Worm (Caenorhabditis elegans) whole organism, L3 larva: ENCODE measurements around the gene C17H11.6.
A peak's percentile ranks its signal among the peaks of the same experiment; 100 is the strongest.

Source experiments
- R02D3.7 ChIP-seq: fragments of 150-350 bp; optimal IDR thresholded peaks from 2 replicates; lab custom pipeline; 2014; ENCODE audit warnings: missing biosample characterization, missing genetic modification characterization
- aly-2 ChIP-seq: fragments of 150-350 bp; optimal IDR thresholded peaks from 2 replicates; lab custom pipeline; 2014; ENCODE audit warnings: missing biosample characterization, missing genetic modification characterization
- ama-1 ChIP-seq: fragments of 150-350 bp; optimal IDR thresholded peaks from 2 replicates; lab custom pipeline; 2018
- ceh-16 ChIP-seq: sonication (generic microtip); optimal IDR thresholded peaks from 2 replicates; lab custom pipeline; 2017; ENCODE audit warnings: missing biosample characterization, missing genetic modification characterization
- ceh-28 ChIP-seq: fragments of 150-350 bp; optimal IDR thresholded peaks from 2 replicates; lab custom pipeline; 2014; ENCODE audit warnings: missing biosample characterization, missing genetic modification reagents, missing genetic modification characterization
- daf-12 ChIP-seq: fragments of 150-350 bp; optimal IDR thresholded peaks from 2 replicates; lab custom pipeline; 2014; ENCODE audit warnings: missing biosample characterization, missing genetic modification reagents, missing genetic modification characterization
- egl-5 ChIP-seq: fragments of 150-350 bp; optimal IDR thresholded peaks from 2 replicates; lab custom pipeline; 2017; ENCODE audit warnings: missing biosample characterization, missing genetic modification reagents, missing genetic modification characterization, inconsistent platforms
- elt-1 ChIP-seq: fragments of 150-350 bp; optimal IDR thresholded peaks from 2 replicates; lab custom pipeline; 2014; ENCODE audit warnings: missing biosample characterization, missing genetic modification characterization
- elt-2 ChIP-seq: sonication (generic microtip); optimal IDR thresholded peaks from 2 replicates; lab custom pipeline; 2016; ENCODE audit warnings: missing genetic modification reagents, mild to moderate bottlenecking, missing genetic modification characterization, missing compliant biosample characterization
- elt-3 ChIP-seq, 3 experiments: fragments of 150-350 bp in 1 of 3; sonication (generic microtip) in 2 of 3; optimal IDR thresholded peaks; 2 replicates in 2 of 3; 4 replicates in 1 of 3; lab custom pipeline; 2014 to 2017; ENCODE audit warnings: missing biosample characterization in 3 of 3, missing genetic modification characterization in 3 of 3
- eor-1 ChIP-seq, 2 experiments: fragments of 150-350 bp; optimal IDR thresholded peaks; 2 replicates each; lab custom pipeline; 2014 to 2018; ENCODE audit warnings: missing biosample characterization in 2 of 2, missing genetic modification characterization in 2 of 2
- fkh-2 ChIP-seq: fragments of 150-350 bp; optimal IDR thresholded peaks from 2 replicates; lab custom pipeline; 2014; ENCODE audit warnings: missing biosample characterization, missing genetic modification reagents, missing genetic modification characterization
- fos-1 ChIP-seq: fragments of 150-350 bp; optimal IDR thresholded peaks from 2 replicates; lab custom pipeline; 2014; ENCODE audit warnings: missing biosample characterization, missing genetic modification characterization
- hmg-11 ChIP-seq: sonication (generic microtip); optimal IDR thresholded peaks from 2 replicates; lab custom pipeline; 2016; ENCODE audit warnings: missing genetic modification characterization, missing compliant biosample characterization
- jun-1 ChIP-seq: fragments of 150-350 bp; optimal IDR thresholded peaks from 2 replicates; lab custom pipeline; 2014; ENCODE audit warnings: missing biosample characterization, missing genetic modification reagents, missing genetic modification characterization
- lin-15B ChIP-seq: fragments of 150-350 bp; optimal IDR thresholded peaks from 2 replicates; lab custom pipeline; 2014; ENCODE audit warnings: missing biosample characterization, missing genetic modification characterization
- lin-39 ChIP-seq: fragments of 150-350 bp; optimal IDR thresholded peaks from 2 replicates; lab custom pipeline; 2018; ENCODE audit warnings: missing biosample characterization, missing genetic modification reagents, missing genetic modification characterization
- lsy-12 ChIP-seq: sonication (generic microtip); optimal IDR thresholded peaks from 2 replicates; lab custom pipeline; 2016; ENCODE audit warnings: mild to moderate bottlenecking, missing genetic modification characterization, missing compliant biosample characterization
- mml-1 ChIP-seq: fragments of 150-350 bp; sonication (generic microtip); optimal IDR thresholded peaks from 3 replicates; lab custom pipeline; 2014; ENCODE audit warnings: missing biosample characterization, missing genetic modification characterization
- nfya-1 ChIP-seq: sonication (generic microtip); optimal IDR thresholded peaks from 2 replicates; lab custom pipeline; 2017; ENCODE audit warnings: missing genetic modification characterization, mild to moderate bottlenecking, missing compliant biosample characterization, antibody characterized with exemption, moderate library complexity; ENCODE audit not compliant: insufficient read depth
- nhr-12 ChIP-seq: fragments of 150-350 bp; optimal IDR thresholded peaks from 2 replicates; lab custom pipeline; 2014; ENCODE audit warnings: missing biosample characterization, missing genetic modification characterization
- nhr-23 ChIP-seq: fragments of 150-350 bp; optimal IDR thresholded peaks from 2 replicates; lab custom pipeline; 2014; ENCODE audit warnings: missing biosample characterization, missing genetic modification reagents, missing genetic modification characterization
- nhr-237 ChIP-seq: fragments of 150-350 bp; optimal IDR thresholded peaks from 2 replicates; lab custom pipeline; 2014; ENCODE audit warnings: missing biosample characterization, missing genetic modification characterization
- nhr-25 ChIP-seq: sonication (generic microtip); optimal IDR thresholded peaks from 2 replicates; lab custom pipeline; 2017; ENCODE audit warnings: missing biosample characterization, missing genetic modification characterization
- nhr-28 ChIP-seq: fragments of 150-350 bp; optimal IDR thresholded peaks from 2 replicates; lab custom pipeline; 2014; ENCODE audit warnings: missing biosample characterization, missing genetic modification characterization
- nhr-43 ChIP-seq: sonication (generic microtip); optimal IDR thresholded peaks from 2 replicates; lab custom pipeline; 2016; ENCODE audit warnings: mild to moderate bottlenecking, missing genetic modification characterization, missing compliant biosample characterization; ENCODE audit not compliant: poor library complexity, severe bottlenecking
- nhr-76 ChIP-seq: fragments of 150-350 bp; sonication (generic microtip); optimal IDR thresholded peaks from 5 replicates; lab custom pipeline; 2014; ENCODE audit warnings: missing biosample characterization, missing genetic modification characterization
- nhr-77 ChIP-seq: fragments of 150-350 bp; optimal IDR thresholded peaks from 2 replicates; lab custom pipeline; 2014; ENCODE audit warnings: missing biosample characterization, missing genetic modification characterization
- pha-4 ChIP-seq: fragments of 150-350 bp; optimal IDR thresholded peaks from 2 replicates; lab custom pipeline; 2014; ENCODE audit warnings: missing biosample characterization, missing genetic modification reagents, missing genetic modification characterization
- pqm-1 ChIP-seq: fragments of 150-350 bp; optimal IDR thresholded peaks from 2 replicates; lab custom pipeline; 2017; ENCODE audit warnings: missing biosample characterization, missing genetic modification characterization, inconsistent platforms
- skn-1 ChIP-seq: fragments of 150-350 bp; optimal IDR thresholded peaks from 2 replicates; lab custom pipeline; 2014; ENCODE audit warnings: missing biosample characterization, missing genetic modification characterization
- tbx-2 ChIP-seq: sonication (generic microtip); optimal IDR thresholded peaks from 2 replicates; lab custom pipeline; 2016; ENCODE audit warnings: mild to moderate bottlenecking, missing genetic modification characterization, missing compliant biosample characterization
- unc-62 ChIP-seq: fragments of 150-350 bp; sonication (generic microtip); optimal IDR thresholded peaks from 4 replicates; lab custom pipeline; 2014; ENCODE audit warnings: missing biosample characterization, missing genetic modification reagents, missing genetic modification characterization
- zag-1 ChIP-seq: fragments of 150-350 bp; optimal IDR thresholded peaks from 2 replicates; lab custom pipeline; 2014; ENCODE audit warnings: missing biosample characterization, missing genetic modification characterization

The C17H11.6 gene

DNA sequence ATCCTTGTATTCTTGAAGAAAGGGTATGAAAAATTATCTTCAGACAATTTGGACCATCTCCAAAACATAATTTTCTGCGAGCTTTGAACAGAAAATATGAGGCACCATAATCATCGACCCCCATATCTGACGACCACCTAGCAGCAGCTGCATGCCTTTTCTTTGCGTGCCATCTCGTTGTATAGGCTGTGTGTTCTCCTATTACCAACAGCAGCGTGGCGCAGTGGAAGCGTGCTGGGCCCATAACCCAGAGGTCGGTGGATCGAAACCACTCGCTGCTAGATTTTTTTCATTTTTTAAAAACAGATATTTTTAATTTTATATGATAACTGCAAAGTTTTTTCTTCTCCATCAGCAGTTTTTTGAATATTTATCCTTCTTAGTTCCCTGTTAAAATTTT lies 47.6 kb downstream of the C17H11.6 start:
- TF ChIP-seq nhr-77 (tag; lab: Kevin White, UChicago) (no peak), nhr-43 (tag; lab: Kevin White, UChicago) (peak; percentile 51)

DNA sequence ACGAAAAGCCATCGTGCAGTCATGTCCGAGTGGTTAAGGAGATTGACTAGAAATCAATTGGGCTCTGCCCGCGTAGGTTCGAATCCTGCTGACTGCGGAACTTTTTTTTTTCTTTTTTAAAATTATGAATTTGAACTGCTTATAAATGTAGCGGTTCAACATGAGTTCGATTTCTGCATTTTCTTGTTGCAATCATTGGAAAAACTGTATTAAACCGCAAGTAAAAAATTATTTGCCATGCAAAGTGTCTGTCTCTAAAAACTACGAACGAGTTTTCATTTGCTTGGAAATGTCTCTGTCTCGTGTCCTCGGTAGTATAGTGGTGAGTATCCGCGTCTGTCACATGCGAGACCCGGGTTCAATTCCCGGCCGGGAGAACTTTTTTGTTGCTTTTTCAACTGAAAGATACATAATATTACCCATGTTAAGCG lies 48.1 kb downstream of the C17H11.6 start:
- TF ChIP-seq lin-15B (tag; lab: Kevin White, UChicago): peak; percentile 1
- peak; percentile 20 for TF ChIP-seq nhr-23 (tag; lab: Kevin White, UChicago)
- TF ChIP-seq pha-4 (tag; lab: Kevin White, UChicago): peak; percentile 49
- peak; percentile 32 for TF ChIP-seq nfya-1 (tag; lab: Kevin White, UChicago)
- TF ChIP-seq lin-39 (tag; lab: Kevin White, UChicago): peak; percentile 11
- TF ChIP-seq elt-2 (tag; lab: Kevin White, UChicago): peak; percentile 12

DNA sequence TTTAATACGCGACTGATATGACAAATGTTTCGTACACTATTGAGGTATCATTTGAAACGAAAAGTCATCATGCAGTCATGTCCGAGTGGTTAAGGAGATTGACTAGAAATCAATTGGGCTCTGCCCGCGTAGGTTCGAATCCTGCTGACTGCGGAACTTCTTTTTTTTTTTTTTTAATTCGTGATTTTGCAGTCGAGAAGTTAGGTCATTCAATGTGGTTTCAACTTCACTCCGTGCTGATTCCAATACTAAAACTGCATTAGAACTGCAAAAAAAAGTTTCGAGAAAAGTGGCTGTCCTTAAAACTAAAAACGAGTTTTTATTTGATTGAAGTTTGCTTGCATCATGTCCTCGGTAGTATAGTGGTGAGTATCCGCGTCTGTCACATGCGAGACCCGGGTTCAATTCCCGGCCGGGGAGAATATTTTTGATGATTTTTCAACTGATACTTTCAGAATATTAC lies 49.2 kb downstream of the C17H11.6 start:
- TF ChIP-seq ceh-28 (tag; lab: Kevin White, UChicago): peak; percentile 1
- TF ChIP-seq pqm-1 (tag; lab: Kevin White, UChicago): peak; percentile 36
- TF ChIP-seq elt-2 (tag; lab: Kevin White, UChicago): peak; percentile 32
- peak; percentile 5 for TF ChIP-seq pha-4 (tag; lab: Kevin White, UChicago)
- TF ChIP-seq nhr-43 (tag; lab: Kevin White, UChicago): peak; percentile 11
- peak; percentile 35 for TF ChIP-seq hmg-11
- peak; percentile 7 for TF ChIP-seq nfya-1 (tag; lab: Kevin White, UChicago)

DNA sequence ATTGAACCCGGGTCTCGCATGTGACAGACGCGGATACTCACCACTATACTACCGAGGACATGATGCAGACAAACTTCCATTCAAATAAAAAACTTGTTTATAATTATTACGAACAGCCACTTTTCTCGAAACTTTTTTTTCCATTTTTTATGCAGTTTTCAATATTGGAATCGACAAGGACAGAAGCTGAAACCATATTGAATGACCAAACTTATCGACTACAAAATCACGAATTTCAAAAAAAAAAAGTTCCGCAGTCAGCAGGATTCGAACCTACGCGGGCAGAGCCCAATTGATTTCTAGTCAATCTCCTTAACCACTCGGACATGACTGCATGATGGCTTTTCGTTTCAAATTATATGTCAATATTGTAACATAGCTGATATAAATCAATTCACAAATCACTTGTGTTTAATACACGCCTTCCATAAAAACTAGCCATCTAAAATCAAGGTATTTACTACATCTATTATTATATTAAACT lies 51.0 kb downstream of the C17H11.6 start:
- peak; percentile 2 for TF ChIP-seq elt-2 (tag; lab: Kevin White, UChicago)

DNA sequence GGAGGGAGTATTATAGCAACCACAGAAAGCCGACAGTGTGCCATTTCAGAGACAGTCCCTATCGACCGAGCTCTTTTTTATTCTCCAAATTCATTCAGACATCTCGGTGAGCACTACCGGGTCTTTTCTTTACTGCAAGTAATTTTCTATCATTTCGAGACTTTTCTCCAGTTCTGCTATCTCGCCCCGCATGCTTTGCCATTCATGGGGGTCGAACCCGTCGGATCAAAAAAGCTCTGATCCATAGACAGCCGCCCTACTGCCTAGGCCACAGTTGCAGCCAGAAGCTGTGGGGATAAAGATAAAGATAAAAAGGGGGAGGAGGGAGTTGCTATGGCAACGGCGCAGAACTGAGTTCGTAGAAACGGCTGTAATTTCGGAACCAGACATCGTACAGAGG lies 52.2 kb downstream of the C17H11.6 start:
- no peak for TF ChIP-seq mml-1
- no peak for TF ChIP-seq nhr-23 (tag; lab: Kevin White, UChicago)
- no peak for TF ChIP-seq R02D3.7
- no peak for TF ChIP-seq nhr-237
- TF ChIP-seq eor-1 (tag; optimal IDR thresholded peaks at IDR 0.05; lab: Kevin White, UChicago): no peak
- no peak for TF ChIP-seq nhr-43 (tag; lab: Kevin White, UChicago)
- no peak for TF ChIP-seq jun-1
- TF ChIP-seq nhr-28: no peak
- no peak for TF ChIP-seq nhr-25 (tag; lab: Kevin White, UChicago)
- TF ChIP-seq aly-2: no peak
- no peak for TF ChIP-seq tbx-2 (tag; lab: Kevin White, UChicago)
- TF ChIP-seq hmg-11: no peak
- TF ChIP-seq elt-1 (tag; lab: Kevin White, UChicago): no peak
- TF ChIP-seq fkh-2 (tag; lab: Kevin White, UChicago): no peak
- TF ChIP-seq ceh-28 (tag; lab: Kevin White, UChicago): no peak

DNA sequence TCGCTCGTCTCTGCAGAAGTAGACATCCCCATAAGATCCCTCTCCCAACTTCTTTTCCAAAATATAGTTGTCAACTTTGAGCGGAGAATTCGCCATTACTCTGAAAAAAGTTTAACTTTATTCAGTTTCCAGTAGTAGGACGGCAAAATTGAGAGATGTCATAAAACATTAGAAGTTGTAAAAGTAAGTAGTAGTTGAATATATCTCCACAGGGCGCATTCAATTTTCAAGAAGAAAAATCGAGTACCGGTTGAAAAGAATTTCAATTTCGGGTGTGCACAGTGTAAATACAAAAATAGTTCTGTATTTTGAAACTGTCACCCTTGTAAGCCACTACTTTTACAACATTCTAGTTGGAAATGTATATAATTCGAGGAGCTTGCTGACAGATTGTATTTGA lies 53.0 kb downstream of the C17H11.6 start, which contains the start of gene F22F1.2:
Gene F22F1.2, minus strand, starts transcription at position 101 of the 400 bp plus-strand sequence.
- TF ChIP-seq hmg-11: no peak
- no peak for TF ChIP-seq fos-1
- TF ChIP-seq lin-15B (tag; lab: Kevin White, UChicago): no peak
- TF ChIP-seq unc-62: no peak
- no peak for TF ChIP-seq nhr-12 (tag; lab: Kevin White, UChicago)
- TF ChIP-seq nhr-76 (tag; lab: Kevin White, UChicago): no peak
- no peak for TF ChIP-seq elt-3 (tag; optimal IDR thresholded peaks at IDR 0.05; lab: Kevin White, UChicago)
- no peak for TF ChIP-seq fkh-2 (tag; lab: Kevin White, UChicago)
- no peak for TF ChIP-seq ama-1 (lab: Kevin White, UChicago)
- TF ChIP-seq eor-1 (tag; optimal IDR thresholded peaks at IDR 0.05; lab: Kevin White, UChicago): no peak
- TF ChIP-seq R02D3.7: no peak
- TF ChIP-seq daf-12 (tag; lab: Kevin White, UChicago): no peak
- TF ChIP-seq egl-5 (tag; lab: Kevin White, UChicago): no peak
- TF ChIP-seq lsy-12: no peak
- no peak for TF ChIP-seq skn-1
- TF ChIP-seq zag-1 (tag; lab: Kevin White, UChicago): no peak
- TF ChIP-seq nhr-25 (tag; lab: Kevin White, UChicago): no peak
- no peak for TF ChIP-seq ceh-16 (tag; lab: Kevin White, UChicago)
